Worm (Caenorhabditis elegans): ENCODE measurements around the gene srh-214.

DNA sequence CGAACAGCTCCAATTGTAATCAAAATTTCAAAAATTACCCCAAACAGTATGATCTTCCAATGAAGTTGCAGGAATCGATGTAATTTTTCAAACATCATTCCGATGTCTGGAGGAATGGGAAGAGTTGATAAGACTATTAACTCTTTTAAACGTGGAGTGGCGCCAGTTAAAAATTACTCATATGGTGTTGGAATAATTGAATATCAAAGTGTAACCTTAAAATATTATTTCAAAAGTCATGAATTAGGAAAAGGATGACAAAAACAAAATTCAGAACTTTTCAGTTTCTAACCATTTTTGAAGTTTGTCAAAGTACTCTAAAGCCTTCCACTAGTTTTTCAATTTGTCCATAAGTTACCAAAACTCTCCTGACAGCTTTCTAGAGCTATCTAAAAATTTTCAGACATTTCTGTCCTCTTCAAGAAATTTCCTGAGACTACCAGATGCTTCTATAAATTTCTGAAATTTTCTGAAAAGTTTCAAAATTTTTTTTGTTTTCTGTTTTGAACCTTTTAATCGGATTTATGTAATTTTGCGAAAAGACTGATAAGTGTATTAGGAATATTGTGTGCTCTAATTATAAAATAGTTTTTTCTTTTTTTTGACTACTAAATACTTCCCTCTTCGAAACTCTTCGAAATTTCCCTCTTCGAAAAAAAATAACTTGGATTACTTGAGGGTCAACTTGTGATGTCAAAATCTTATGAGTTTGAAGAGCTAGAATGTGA lies 24.6 kb upstream of the srh-214 start, which contains the start of the genes clec-35 and clec-27:
- TF ChIP-seq hmbx-1 (tag; optimal IDR thresholded peaks at IDR 0.05) (no peak), ama-1 (optimal IDR thresholded peaks at IDR 0.05) (no peak), flt-1 (GFP tag; IDR thresholded peaks at IDR 0.05) (no peak), tbx-37 (GFP tag; conservative IDR thresholded peaks at IDR 0.05) (no peak), pes-1 (GFP tag; IDR thresholded peaks at IDR 0.05) (no peak), sea-1 (GFP tag; conservative IDR thresholded peaks at IDR 0.05) (no peak), ceh-36 (tag; optimal IDR thresholded peaks at IDR 0.05) (no peak), ets-7 (tag; optimal IDR thresholded peaks at IDR 0.05) (no peak), B0310.2 (tag; optimal IDR thresholded peaks at IDR 0.05) (no peak), hmg-4 (GFP tag; optimal IDR thresholded peaks at IDR 0.05) (no peak), F13C5.2 (tag; optimal IDR thresholded peaks at IDR 0.05) (no peak), scrt-1 (GFP tag; IDR thresholded peaks at IDR 0.05) (no peak), aly-1 (tag; optimal IDR thresholded peaks at IDR 0.05) (no peak)
